Comparison of ENCODE assay signal across 1 fruit fly cellular context in the genomic region with DNA sequence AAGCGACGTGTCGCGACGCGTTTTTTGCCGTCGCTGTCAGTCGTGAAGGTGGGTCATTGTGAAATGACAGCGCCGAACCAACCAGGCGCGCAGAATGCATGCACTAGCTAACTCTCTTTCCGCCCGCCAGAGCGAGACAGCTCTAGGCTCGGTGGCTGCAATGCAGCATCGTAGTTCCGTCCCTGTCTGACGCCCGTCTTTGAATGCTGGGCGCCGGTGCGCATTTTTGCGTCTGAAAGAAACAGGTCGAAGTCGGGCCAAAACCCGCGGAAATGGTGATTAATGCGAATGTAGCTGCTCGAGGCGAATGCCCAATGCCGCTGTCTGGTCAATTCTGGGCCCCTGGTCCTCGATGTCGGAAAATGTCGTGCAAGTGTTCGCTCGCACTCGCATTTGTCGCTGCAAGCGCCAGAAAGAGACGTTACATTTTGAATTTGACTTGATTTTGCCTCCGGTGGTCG.
TF ChIP-seq lines count a peak whose summit lies in the region.

No protein-coding gene starts in this region.

TF ChIP-seq in whole organism, embryonic, 481 proteins besides CTCF, POLR2A, EP300 and RAD21 (continued from another document and continues in another):
- TF ChIP-seq ham (GFP tag; IDR thresholded peaks at IDR 0.05; lab: Robert Waterston, UW) (no peak), Eip74EF (GFP tag; optimal IDR thresholded peaks at IDR 0.05; lab: Kevin White, UChicago) (peak in 1 of 2 experiments; percentile 89), CG9215 (GFP tag; IDR thresholded peaks at IDR 0.05; lab: Robert Waterston, UW) (no peak), E2f1 (GFP tag; IDR thresholded peaks at IDR 0.05; lab: Robert Waterston, UW) (no peak), org-1 (GFP tag; optimal IDR thresholded peaks at IDR 0.05; lab: Kevin White, UChicago) (no peak), CG18011 (GFP tag; optimal IDR thresholded peaks at IDR 0.05; lab: Kevin White, UChicago) (no peak), CG34376 (GFP tag; optimal IDR thresholded peaks at IDR 0.05; lab: Kevin White, UChicago) (peak; percentile 98), Oli (tag; optimal IDR thresholded peaks at IDR 0.05; lab: Kevin White, UChicago) (peak; percentile 35), Dbx (GFP tag; IDR thresholded peaks at IDR 0.05; lab: Robert Waterston, UW) (no peak), sob (GFP tag; IDR thresholded peaks at IDR 0.05; lab: Robert Waterston, UW) (no peak), CG15073 (GFP tag; optimal IDR thresholded peaks at IDR 0.05; lab: Kevin White, UChicago) (no peak), CG7271 (tag; optimal IDR thresholded peaks at IDR 0.05; lab: Kevin White, UChicago) (no peak), nerfin-1 (tag; optimal IDR thresholded peaks at IDR 0.05; lab: Kevin White, UChicago) (peak; percentile 88), Vsx1 (GFP tag; optimal IDR thresholded peaks at IDR 0.05; lab: Kevin White, UChicago) (peak; percentile 62), aop (GFP tag; IDR thresholded peaks at IDR 0.05; lab: Robert Waterston, UW) (no peak), Atf-2 (GFP tag; optimal IDR thresholded peaks at IDR 0.05; lab: Kevin White, UChicago) (peak; percentile 48), dm (GFP tag; optimal IDR thresholded peaks at IDR 0.05; lab: Kevin White, UChicago) (peak; percentile 46), CG14050 (GFP tag; IDR thresholded peaks at IDR 0.05; lab: Robert Waterston, UW) (no peak), onecut (GFP tag; IDR thresholded peaks at IDR 0.05; lab: Robert Waterston, UW) (peak; percentile 92), Hr3 (GFP tag; optimal IDR thresholded peaks at IDR 0.05; lab: Kevin White, UChicago) (no peak), odd (GFP tag; optimal IDR thresholded peaks at IDR 0.05; lab: Kevin White, UChicago) (peak; percentile 24), croc (GFP tag; conservative IDR thresholded peaks at IDR 0.05; lab: Robert Waterston, UW) (no peak; the same call in 2 of the 3 replicates), Tbp (GFP tag; optimal IDR thresholded peaks at IDR 0.05; lab: Kevin White, UChicago) (no peak), otp (GFP tag; IDR thresholded peaks at IDR 0.05; lab: Robert Waterston, UW) (no peak), bowl (GFP tag; IDR thresholded peaks at IDR 0.05; lab: Robert Waterston, UW) (no peak), CG12071 (GFP tag; optimal IDR thresholded peaks at IDR 0.05; lab: Kevin White, UChicago) (peak; percentile 80), CG7987 (GFP tag; optimal IDR thresholded peaks at IDR 0.05; lab: Kevin White, UChicago) (peak; percentile 84), CG1602 (GFP tag; optimal IDR thresholded peaks at IDR 0.05; lab: Kevin White, UChicago) (no peak), gt (GFP tag; IDR thresholded peaks at IDR 0.05; lab: Robert Waterston, UW) (no peak), CG18599 (GFP tag; optimal IDR thresholded peaks at IDR 0.05; lab: Kevin White, UChicago) (peak; percentile 58), CG3407 (GFP tag; optimal IDR thresholded peaks at IDR 0.05; lab: Kevin White, UChicago) (no peak), unc-4 (GFP tag; IDR thresholded peaks at IDR 0.05; lab: Robert Waterston, UW; ENCODE audit: partially characterized antibody) (no peak), mirr (GFP tag; optimal IDR thresholded peaks at IDR 0.05; lab: Kevin White, UChicago) (peak; percentile 80), MESR4 (GFP tag; optimal IDR thresholded peaks at IDR 0.05; lab: Kevin White, UChicago) (peak; percentile 32), CG10366 (GFP tag; IDR thresholded peaks at IDR 0.05; lab: Robert Waterston, UW) (no peak), CG12942 (GFP tag; optimal IDR thresholded peaks at IDR 0.05; lab: Kevin White, UChicago) (no peak), Blimp-1 (GFP tag; optimal IDR thresholded peaks at IDR 0.05; lab: Kevin White, UChicago) (peak; percentile 45), Stat92E (GFP tag; optimal IDR thresholded peaks at IDR 0.05; lab: Kevin White, UChicago) (peak in 1 of 3 experiments; percentile 97), CG3065 (GFP tag; optimal IDR thresholded peaks at IDR 0.05; lab: Kevin White, UChicago) (peak; percentile 41), bcd (GFP tag; optimal IDR thresholded peaks at IDR 0.05; lab: Kevin White, UChicago) (peak; percentile 32), abd-A (tag; optimal IDR thresholded peaks at IDR 0.05; lab: Kevin White, UChicago) (peak; percentile 100), CG10979 (tag; optimal IDR thresholded peaks at IDR 0.05; lab: Kevin White, UChicago) (peak; percentile 50), Optix (GFP tag; IDR thresholded peaks at IDR 0.05; lab: Robert Waterston, UW) (no peak), Fer3 (tag; optimal IDR thresholded peaks at IDR 0.05; lab: Kevin White, UChicago) (peak; percentile 24), Hr39 (optimal IDR thresholded peaks at IDR 0.05; lab: Kevin White, UChicago) (no peak), cad (GFP tag; optimal IDR thresholded peaks at IDR 0.05; lab: Kevin White, UChicago) (no peak), Lim3 (GFP tag; IDR thresholded peaks at IDR 0.05; lab: Robert Waterston, UW) (no peak), Fer1 (GFP tag; optimal IDR thresholded peaks at IDR 0.05; lab: Kevin White, UChicago) (peak; percentile 79), CG1832 (GFP tag; optimal IDR thresholded peaks at IDR 0.05; lab: Kevin White, UChicago) (peak; percentile 99), CG10267 (tag; optimal IDR thresholded peaks at IDR 0.05; lab: Kevin White, UChicago) (no peak), CG13624 (GFP tag; optimal IDR thresholded peaks at IDR 0.05; lab: Kevin White, UChicago) (peak; percentile 74), Jarid2 (GFP tag; optimal IDR thresholded peaks at IDR 0.05; lab: Kevin White, UChicago) (peak; percentile 50), CG11723 (GFP tag; optimal IDR thresholded peaks at IDR 0.05; lab: Kevin White, UChicago) (peak; percentile 8), gce (GFP tag; IDR thresholded peaks at IDR 0.05; lab: Robert Waterston, UW) (no peak), pan (optimal IDR thresholded peaks at IDR 0.05; lab: Kevin White, UChicago) (no peak), pan (GFP tag; optimal IDR thresholded peaks at IDR 0.05 in 1 of 2, IDR thresholded peaks at IDR 0.05 in 1 of 2) (no peak), Xbp1 (GFP tag; optimal IDR thresholded peaks at IDR 0.05; lab: Kevin White, UChicago) (peak; percentile 33), stwl (tag; optimal IDR thresholded peaks at IDR 0.05; lab: Kevin White, UChicago) (peak; percentile 43), CG2199 (GFP tag; IDR thresholded peaks at IDR 0.05; lab: Robert Waterston, UW) (no peak), lola (GFP tag; optimal IDR thresholded peaks at IDR 0.05; lab: Kevin White, UChicago) (no peak), ato (GFP tag; IDR thresholded peaks at IDR 0.05; lab: Robert Waterston, UW; ENCODE audit: partially characterized antibody) (no peak), MBD-R2 (GFP tag; IDR thresholded peaks at IDR 0.05; lab: Robert Waterston, UW) (no peak), Opbp (GFP tag; IDR thresholded peaks at IDR 0.05; lab: Robert Waterston, UW; ENCODE audit: partially characterized antibody) (no peak), ara (GFP tag; IDR thresholded peaks at IDR 0.05; lab: Robert Waterston, UW) (no peak), Dip3 (GFP tag; optimal IDR thresholded peaks at IDR 0.05; lab: Kevin White, UChicago) (no peak), CG11247 (GFP tag; IDR thresholded peaks at IDR 0.05; lab: Robert Waterston, UW) (no peak), YL-1 (GFP tag; optimal IDR thresholded peaks at IDR 0.05; lab: Kevin White, UChicago) (no peak), Elba2 (GFP tag; optimal IDR thresholded peaks at IDR 0.05; lab: Kevin White, UChicago) (no peak), Med (GFP tag; lab: Kevin White, UChicago) (peak; percentile 96), CG2712 (tag; optimal IDR thresholded peaks at IDR 0.05; lab: Kevin White, UChicago) (peak; percentile 66), CG4854 (GFP tag; optimal IDR thresholded peaks at IDR 0.05; lab: Kevin White, UChicago) (no peak), CG10462 (GFP tag; optimal IDR thresholded peaks at IDR 0.05; lab: Kevin White, UChicago) (no peak), CG4328 (GFP tag; optimal IDR thresholded peaks at IDR 0.05; lab: Kevin White, UChicago) (peak; percentile 56), CG13123 (GFP tag; optimal IDR thresholded peaks at IDR 0.05; lab: Kevin White, UChicago) (no peak), Hsf (GFP tag; optimal IDR thresholded peaks at IDR 0.05; lab: Kevin White, UChicago) (no peak), CG4282 (GFP tag; optimal IDR thresholded peaks at IDR 0.05; lab: Kevin White, UChicago) (no peak), peb (GFP tag; IDR thresholded peaks at IDR 0.05; lab: Robert Waterston, UW) (no peak), CG7963 (GFP tag; IDR thresholded peaks at IDR 0.05; lab: Robert Waterston, UW; ENCODE audit: partially characterized antibody) (no peak), HmgD (GFP tag; optimal IDR thresholded peaks at IDR 0.05; lab: Kevin White, UChicago) (peak; percentile 98), knrl (GFP tag; IDR thresholded peaks at IDR 0.05; lab: Robert Waterston, UW; ENCODE audit: partially characterized antibody) (no peak), CG18262 (tag; optimal IDR thresholded peaks at IDR 0.05; lab: Kevin White, UChicago) (peak; percentile 90), prd (optimal IDR thresholded peaks at IDR 0.05; lab: Kevin White, UChicago) (no peak), prd (GFP tag; IDR thresholded peaks at IDR 0.05; lab: Robert Waterston, UW) (no peak), CG4707 (GFP tag; optimal IDR thresholded peaks at IDR 0.05; lab: Kevin White, UChicago) (peak; percentile 82), Aef1 (GFP tag; IDR thresholded peaks at IDR 0.05; lab: Robert Waterston, UW) (no peak), CG10274 (GFP tag; optimal IDR thresholded peaks at IDR 0.05; lab: Kevin White, UChicago) (peak; percentile 13), emc (GFP tag; optimal IDR thresholded peaks at IDR 0.05; lab: Kevin White, UChicago) (no peak), CG10654 (GFP tag; optimal IDR thresholded peaks at IDR 0.05; lab: Kevin White, UChicago) (no peak), slbo (GFP tag; IDR thresholded peaks at IDR 0.05; lab: Robert Waterston, UW) (no peak), Gug (GFP tag; IDR thresholded peaks at IDR 0.05; lab: Robert Waterston, UW) (0 out of 4 replicates have a peak, but pooled peaks have one; percentile 15), CG17385 (GFP tag; optimal IDR thresholded peaks at IDR 0.05; lab: Kevin White, UChicago) (peak; percentile 76), en (GFP tag; optimal IDR thresholded peaks at IDR 0.05; lab: Kevin White, UChicago) (peak; percentile 10), CG14710 (tag; optimal IDR thresholded peaks at IDR 0.05; lab: Kevin White, UChicago) (peak; percentile 46), gsb (GFP tag; IDR thresholded peaks at IDR 0.05; lab: Robert Waterston, UW) (no peak), dysf (GFP tag; IDR thresholded peaks at IDR 0.05; lab: Robert Waterston, UW) (no peak), CG31365 (tag; optimal IDR thresholded peaks at IDR 0.05; lab: Kevin White, UChicago) (peak; percentile 67), CG4424 (GFP tag; optimal IDR thresholded peaks at IDR 0.05; lab: Kevin White, UChicago) (no peak), Pdp1 (GFP tag; optimal IDR thresholded peaks at IDR 0.05; lab: Kevin White, UChicago) (peak; percentile 3 to 77), Hmr (GFP tag; optimal IDR thresholded peaks at IDR 0.05; lab: Kevin White, UChicago) (peak; percentile 94), CG17359 (tag; optimal IDR thresholded peaks at IDR 0.05; lab: Kevin White, UChicago) (peak; percentile 42), CG17186 (GFP tag; optimal IDR thresholded peaks at IDR 0.05; lab: Kevin White, UChicago) (peak; percentile 87), CG5245 (GFP tag; optimal IDR thresholded peaks at IDR 0.05; lab: Kevin White, UChicago) (no peak), salm (tag; optimal IDR thresholded peaks at IDR 0.05; lab: Kevin White, UChicago) (peak; percentile 43), CG12659 (GFP tag; optimal IDR thresholded peaks at IDR 0.05; lab: Kevin White, UChicago) (peak; percentile 87), PHDP (tag; optimal IDR thresholded peaks at IDR 0.05; lab: Kevin White, UChicago) (peak; percentile 49), Lpt (GFP tag; optimal IDR thresholded peaks at IDR 0.05; lab: Kevin White, UChicago) (no peak), CG15514 (GFP tag; optimal IDR thresholded peaks at IDR 0.05; lab: Kevin White, UChicago) (peak; percentile 75), CG10543 (GFP tag; optimal IDR thresholded peaks at IDR 0.05; lab: Kevin White, UChicago) (peak; percentile 100), CoRest (tag; optimal IDR thresholded peaks at IDR 0.05; lab: Kevin White, UChicago) (peak; percentile 21), slou (GFP tag; optimal IDR thresholded peaks at IDR 0.05; lab: Kevin White, UChicago) (no peak), CG6765 (GFP tag; optimal IDR thresholded peaks at IDR 0.05; lab: Kevin White, UChicago) (peak; percentile 52), Kr (GFP tag; optimal IDR thresholded peaks at IDR 0.05; lab: Kevin White, UChicago) (peak; percentile 90), Chrac-16 (GFP tag; optimal IDR thresholded peaks at IDR 0.05; lab: Kevin White, UChicago) (no peak), Sox100B (GFP tag; optimal IDR thresholded peaks at IDR 0.05; lab: Kevin White, UChicago) (peak; percentile 35), CG2120 (GFP tag; optimal IDR thresholded peaks at IDR 0.05; lab: Kevin White, UChicago) (no peak), sqz (GFP tag; optimal IDR thresholded peaks at IDR 0.05; lab: Kevin White, UChicago) (peak; percentile 96), tx (GFP tag; optimal IDR thresholded peaks at IDR 0.05; lab: Kevin White, UChicago) (no peak), NFAT (GFP tag; IDR thresholded peaks at IDR 0.05; lab: Robert Waterston, UW) (no peak), kay (GFP tag; optimal IDR thresholded peaks at IDR 0.05; lab: Kevin White, UChicago) (peak; percentile 89), wek (GFP tag; optimal IDR thresholded peaks at IDR 0.05; lab: Kevin White, UChicago) (peak; percentile 58), cas (GFP tag; IDR thresholded peaks at IDR 0.05; lab: Robert Waterston, UW) (no peak), Fer2 (tag; optimal IDR thresholded peaks at IDR 0.05; lab: Kevin White, UChicago) (no peak), CG7556 (GFP tag; optimal IDR thresholded peaks at IDR 0.05; lab: Kevin White, UChicago) (no peak), psq (GFP tag; optimal IDR thresholded peaks at IDR 0.05; lab: Kevin White, UChicago) (peak; percentile 6), dati (GFP tag; IDR thresholded peaks at IDR 0.05; lab: Robert Waterston, UW) (no peak), HmgZ (tag; optimal IDR thresholded peaks at IDR 0.05; lab: Kevin White, UChicago) (peak; percentile 93), ac (GFP tag; optimal IDR thresholded peaks at IDR 0.05; lab: Kevin White, UChicago) (peak; percentile 81), CG33213 (GFP tag; optimal IDR thresholded peaks at IDR 0.05; lab: Kevin White, UChicago) (peak; percentile 91), nau (GFP tag; optimal IDR thresholded peaks at IDR 0.05; lab: Kevin White, UChicago) (peak; percentile 84), ttk (GFP tag; IDR thresholded peaks at IDR 0.05; lab: Robert Waterston, UW) (no peak), grn (GFP tag; optimal IDR thresholded peaks at IDR 0.05; lab: Kevin White, UChicago) (peak; percentile 5)
